Worm (Caenorhabditis elegans) whole organism, L2 larva: ENCODE measurements around the gene Y55F3AM.9.
A peak's percentile ranks its signal among the peaks of the same experiment; 100 is the strongest.
"Not testable (repeated sequence)": the region's sequence is repeated elsewhere in the genome, so short reads cannot be mapped to it uniquely, and the experiment has no call there.

Source experiments
- C34F6.9 ChIP-seq: fragments of 150-350 bp; optimal IDR thresholded peaks from 2 replicates; lab custom pipeline; 2014; ENCODE audit warnings: missing biosample characterization, missing genetic modification characterization
- F13H6.1 ChIP-seq: sonication (generic microtip); optimal IDR thresholded peaks from 2 replicates; lab custom pipeline; 2016; ENCODE audit warnings: missing genetic modification characterization, missing compliant biosample characterization
- R02D3.7 ChIP-seq: fragments of 150-350 bp; optimal IDR thresholded peaks from 2 replicates; lab custom pipeline; 2014; ENCODE audit warnings: missing biosample characterization, missing genetic modification characterization
- Y55F3AM.14 ChIP-seq: fragments of 200-800 bp; sonication (Bioruptor generic); optimal IDR thresholded peaks from 2 replicates; lab custom pipeline; 2018; ENCODE audit warnings: mild to moderate bottlenecking, missing genetic modification characterization, missing compliant biosample characterization
- ZK546.5 ChIP-seq: sonication (generic microtip); optimal IDR thresholded peaks from 2 replicates; lab custom pipeline; 2017; ENCODE audit warnings: missing biosample characterization, missing genetic modification characterization
- alr-1 ChIP-seq: fragments of 150-350 bp; optimal IDR thresholded peaks from 2 replicates; lab custom pipeline; 2014; ENCODE audit warnings: missing biosample characterization, missing genetic modification characterization
- aly-2 ChIP-seq: fragments of 150-350 bp; optimal IDR thresholded peaks from 2 replicates; lab custom pipeline; 2014; ENCODE audit warnings: missing biosample characterization, missing genetic modification characterization
- ama-1 ChIP-seq: fragments of 150-350 bp; optimal IDR thresholded peaks from 2 replicates; lab custom pipeline; 2018; ENCODE audit warnings: inconsistent platforms
- blmp-1 ChIP-seq: sonication (generic microtip); optimal IDR thresholded peaks from 2 replicates; lab custom pipeline; 2017; ENCODE audit warnings: missing genetic modification characterization, mild to moderate bottlenecking, missing compliant biosample characterization, antibody characterized with exemption, moderate library complexity; ENCODE audit not compliant: insufficient read depth
- ceh-16 ChIP-seq: fragments of 150-350 bp; optimal IDR thresholded peaks from 2 replicates; lab custom pipeline; 2014; ENCODE audit warnings: missing biosample characterization, missing genetic modification characterization
- ceh-82 ChIP-seq: fragments of 150-350 bp; optimal IDR thresholded peaks from 2 replicates; lab custom pipeline; 2014; ENCODE audit warnings: missing biosample characterization, missing genetic modification characterization
- crh-2 ChIP-seq: sonication (generic microtip); optimal IDR thresholded peaks from 2 replicates; lab custom pipeline; 2017; ENCODE audit warnings: missing biosample characterization, missing genetic modification characterization
- egl-27 ChIP-seq: sonication (generic microtip); optimal IDR thresholded peaks from 3 replicates; lab custom pipeline; 2017; ENCODE audit warnings: missing biosample characterization, missing genetic modification reagents, missing genetic modification characterization
- elt-1 ChIP-seq: fragments of 150-350 bp; optimal IDR thresholded peaks from 2 replicates; lab custom pipeline; 2014; ENCODE audit warnings: missing biosample characterization, missing genetic modification characterization
- elt-3 ChIP-seq: sonication (generic microtip); optimal IDR thresholded peaks from 2 replicates; lab custom pipeline; 2017; ENCODE audit warnings: missing biosample characterization, missing genetic modification characterization
- fos-1 ChIP-seq: fragments of 150-350 bp; optimal IDR thresholded peaks from 2 replicates; lab custom pipeline; 2014; ENCODE audit warnings: missing biosample characterization, missing genetic modification characterization
- gmeb-1 ChIP-seq: fragments of 150-350 bp; optimal IDR thresholded peaks from 2 replicates; lab custom pipeline; 2014; ENCODE audit warnings: missing biosample characterization, missing genetic modification characterization
- lin-39 ChIP-seq: fragments of 150-350 bp; optimal IDR thresholded peaks from 2 replicates; lab custom pipeline; 2014; ENCODE audit warnings: missing biosample characterization, missing genetic modification reagents, missing genetic modification characterization
- lsy-2 ChIP-seq, 2 experiments: fragments of 150-350 bp in 1 of 2; sonication (generic microtip) in 1 of 2; optimal IDR thresholded peaks; 2 replicates each; lab custom pipeline; 2014 to 2017; ENCODE audit warnings: missing biosample characterization in 2 of 2, missing genetic modification characterization in 2 of 2
- mab-5 ChIP-seq: fragments of 150-350 bp; optimal IDR thresholded peaks from 2 replicates; lab custom pipeline; 2014; ENCODE audit warnings: missing biosample characterization, missing genetic modification characterization
- mbf-1 ChIP-seq: sonication (generic microtip); optimal IDR thresholded peaks from 2 replicates; lab custom pipeline; 2017; ENCODE audit warnings: missing biosample characterization, missing genetic modification characterization
- nhr-10 ChIP-seq: sonication (generic microtip); optimal IDR thresholded peaks from 2 replicates; lab custom pipeline; 2017; ENCODE audit warnings: missing biosample characterization, missing genetic modification characterization
- nhr-11 ChIP-seq: fragments of 150-350 bp; optimal IDR thresholded peaks from 2 replicates; lab custom pipeline; 2014; ENCODE audit warnings: missing biosample characterization, missing genetic modification characterization
- nhr-12 ChIP-seq: fragments of 150-350 bp; optimal IDR thresholded peaks from 2 replicates; lab custom pipeline; 2014; ENCODE audit warnings: missing biosample characterization, missing genetic modification characterization
- nhr-129 ChIP-seq: fragments of 150-350 bp; optimal IDR thresholded peaks from 2 replicates; lab custom pipeline; 2014; ENCODE audit warnings: missing biosample characterization, missing genetic modification characterization
- nhr-23 ChIP-seq: fragments of 150-350 bp; optimal IDR thresholded peaks from 2 replicates; lab custom pipeline; 2014; ENCODE audit warnings: missing biosample characterization, missing genetic modification reagents, missing genetic modification characterization
- nhr-237 ChIP-seq: fragments of 150-350 bp; optimal IDR thresholded peaks from 2 replicates; lab custom pipeline; 2014; ENCODE audit warnings: missing biosample characterization, missing genetic modification characterization
- nhr-25 ChIP-seq: fragments of 150-350 bp; sonication (generic microtip); optimal IDR thresholded peaks from 3 replicates; lab custom pipeline; 2014; ENCODE audit warnings: missing biosample characterization, missing genetic modification characterization
- nhr-77 ChIP-seq: fragments of 150-350 bp; optimal IDR thresholded peaks from 2 replicates; lab custom pipeline; 2014; ENCODE audit warnings: missing biosample characterization, missing genetic modification characterization
- peb-1 ChIP-seq: fragments of 150-350 bp; optimal IDR thresholded peaks from 2 replicates; lab custom pipeline; 2014; ENCODE audit warnings: missing biosample characterization, missing genetic modification characterization
- skn-1 ChIP-seq: sonication (generic microtip); optimal IDR thresholded peaks from 2 replicates; lab custom pipeline; 2017; ENCODE audit warnings: missing biosample characterization, missing genetic modification characterization
- sma-3 ChIP-seq: sonication (generic microtip); optimal IDR thresholded peaks from 2 replicates; lab custom pipeline; 2016; ENCODE audit warnings: missing genetic modification reagents, missing genetic modification characterization, missing compliant biosample characterization
- sma-9 ChIP-seq, 2 experiments: fragments of 150-350 bp in 1 of 2; sonication (generic microtip) in 1 of 2; optimal IDR thresholded peaks; 2 replicates each; lab custom pipeline; 2014 to 2016; ENCODE audit warnings: missing genetic modification characterization in 2 of 2, mild to moderate bottlenecking in 1 of 2, missing biosample characterization in 1 of 2, missing compliant biosample characterization in 1 of 2, missing genetic modification reagents in 1 of 2, moderate library complexity in 1 of 2
- unc-55 ChIP-seq: fragments of 150-350 bp; sonication (generic microtip); optimal IDR thresholded peaks from 3 replicates; lab custom pipeline; 2014; ENCODE audit warnings: missing biosample characterization, missing genetic modification reagents, missing genetic modification characterization
- unc-62 ChIP-seq: fragments of 150-350 bp; optimal IDR thresholded peaks from 2 replicates; lab custom pipeline; 2014; ENCODE audit warnings: missing biosample characterization, missing genetic modification reagents, missing genetic modification characterization
- zag-1 ChIP-seq: fragments of 150-350 bp; optimal IDR thresholded peaks from 2 replicates; lab custom pipeline; 2014; ENCODE audit warnings: missing biosample characterization, missing genetic modification characterization
- ztf-1 ChIP-seq: fragments of 200-800 bp; sonication (Bioruptor generic); conservative IDR thresholded peaks from 2 replicates; pipeline ENCODE4 v1.3.6; 2022; ENCODE audit warnings: missing genetic modification characterization, missing compliant biosample characterization
- ztf-11 ChIP-seq: sonication (generic microtip); optimal IDR thresholded peaks from 2 replicates; lab custom pipeline; 2017; ENCODE audit warnings: missing biosample characterization, missing genetic modification characterization

The Y55F3AM.9 gene

ce11 chrIV:1055734-1056133 lies 46.2 kb upstream of the Y55F3AM.9 start:
- TF ChIP-seq skn-1 (tag; lab: Kevin White, UChicago) (no peak), elt-3 (tag; lab: Kevin White, UChicago) (no peak), egl-27 (tag; lab: Kevin White, UChicago) (no peak), ztf-1 (GFP tag; lab: Robert Waterston, UW) (no peak), peb-1 (tag; lab: Kevin White, UChicago) (no peak), ztf-11 (tag; lab: Kevin White, UChicago) (no peak), Y55F3AM.14 (GFP tag; lab: Kevin White, UChicago) (no peak), unc-55 (GFP tag; lab: Kevin White, UChicago) (no peak), ama-1 (lab: Kevin White, UChicago) (no peak), mbf-1 (no peak), nhr-25 (tag; lab: Kevin White, UChicago) (no peak), unc-62 (no peak), ZK546.5 (tag; lab: Kevin White, UChicago) (no peak)

ce11 chrIV:1054736-1055135 lies 45.2 kb upstream of the Y55F3AM.9 start, which contains the start of gene dcap-1:
dcap-1 (minus strand) TSS chrIV:1054794.
- peak; percentile 13 for TF ChIP-seq nhr-129 (tag; lab: Kevin White, UChicago)
- peak; percentile 51 for TF ChIP-seq unc-55 (GFP tag; lab: Kevin White, UChicago)
- peak; percentile 24 to 55 for TF ChIP-seq lsy-2 (tag; optimal IDR thresholded peaks at IDR 0.05; lab: Kevin White, UChicago)
- no peak for TF ChIP-seq nhr-237
- peak; percentile 18 for TF ChIP-seq crh-2 (tag; lab: Kevin White, UChicago)
- no peak for TF ChIP-seq nhr-11
- no peak for TF ChIP-seq nhr-25 (tag; lab: Kevin White, UChicago)
- TF ChIP-seq gmeb-1 (tag; lab: Kevin White, UChicago), result peak; percentile 4
- no peak for TF ChIP-seq ama-1 (lab: Kevin White, UChicago)
- no peak for TF ChIP-seq ceh-82 (tag; lab: Kevin White, UChicago)
- TF ChIP-seq R02D3.7, result peak; percentile 93
- peak; percentile 22 for TF ChIP-seq C34F6.9 (tag; lab: Kevin White, UChicago)
- TF ChIP-seq, all 48 proteins: peak for 7

ce11 chrIV:1053989-1054388 lies 44.5 kb upstream of the Y55F3AM.9 start:
- no peak for TF ChIP-seq skn-1 (tag; lab: Kevin White, UChicago)
- TF ChIP-seq zag-1, result no peak
- no peak for TF ChIP-seq nhr-23 (tag; lab: Kevin White, UChicago)
- TF ChIP-seq mab-5 (tag; lab: Kevin White, UChicago), result no peak
- TF ChIP-seq fos-1, result no peak
- no peak for TF ChIP-seq lsy-2 (tag; optimal IDR thresholded peaks at IDR 0.05; lab: Kevin White, UChicago)
- no peak for TF ChIP-seq ZK546.5 (tag; lab: Kevin White, UChicago)
- TF ChIP-seq ama-1 (lab: Kevin White, UChicago), result no peak
- TF ChIP-seq blmp-1 (tag; lab: Kevin White, UChicago), result no peak
- TF ChIP-seq sma-9 (GFP tag; optimal IDR thresholded peaks at IDR 0.05; lab: Kevin White, UChicago), result no peak
- TF ChIP-seq sma-9 (tag; optimal IDR thresholded peaks at IDR 0.05; lab: Kevin White, UChicago), result no peak
- TF ChIP-seq sma-3 (GFP tag; lab: Kevin White, UChicago), result no peak
- TF ChIP-seq elt-1 (tag; lab: Kevin White, UChicago), result no peak
- no peak for TF ChIP-seq nhr-129 (tag; lab: Kevin White, UChicago)
- TF ChIP-seq, all 48 proteins: peak for 0

ce11 chrIV:1051636-1052133 lies 42.2 kb upstream of the Y55F3AM.9 start, which contains the start of gene Y55F3AM.21:
Y55F3AM.21 (minus strand) TSS chrIV:1051686.
- TF ChIP-seq nhr-77 (tag; lab: Kevin White, UChicago); nhr-11; ceh-16 (tag; lab: Kevin White, UChicago): not testable (repeated sequence)
- TF ChIP-seq, all 48 proteins: peak for 0; not testable (repeated sequence) for 48

ce11 chrIV:1046996-1047395 lies 37.5 kb upstream of the Y55F3AM.9 start:
- no peak for TF ChIP-seq F13H6.1 (tag; lab: Kevin White, UChicago)
- TF ChIP-seq lin-39 (tag; lab: Kevin White, UChicago), result no peak
- TF ChIP-seq alr-1 (tag; lab: Kevin White, UChicago), result no peak
- TF ChIP-seq mab-5 (tag; lab: Kevin White, UChicago), result no peak
- TF ChIP-seq ceh-16 (tag; lab: Kevin White, UChicago), result no peak
- TF ChIP-seq ztf-11 (tag; lab: Kevin White, UChicago), result no peak
- no peak for TF ChIP-seq nhr-10 (tag; lab: Kevin White, UChicago)
- no peak for TF ChIP-seq aly-2
- TF ChIP-seq zag-1, result no peak
- no peak for TF ChIP-seq nhr-12 (tag; lab: Kevin White, UChicago)
- no peak for TF ChIP-seq ama-1 (lab: Kevin White, UChicago)
- no peak for TF ChIP-seq unc-62
